Worm (Caenorhabditis elegans): ENCODE data around the gene tag-30.

Gene tag-30

ce11 chrIV:11854777-11855176 is at the start of gene tag-30:
tag-30 (minus strand) TSS chrIV:11855159.
- TF ChIP-seq ztf-4 (tag; optimal IDR thresholded peaks at IDR 0.05) (no peak), elt-2 (tag; optimal IDR thresholded peaks at IDR 0.05) (peak; percentile 43), egl-5 (tag; optimal IDR thresholded peaks at IDR 0.05) (peak; percentile 86), nhr-23 (tag; optimal IDR thresholded peaks at IDR 0.05) (peak; percentile 13), zag-1 (tag; optimal IDR thresholded peaks at IDR 0.05) (no peak), nhr-43 (tag; optimal IDR thresholded peaks at IDR 0.05; ENCODE audit: poor library complexity, severe bottlenecking) (peak; percentile 10), pha-4 (tag; optimal IDR thresholded peaks at IDR 0.05) (peak; percentile 96), snpc-4 (tag; optimal IDR thresholded peaks at IDR 0.05) (peak; percentile 76), egl-27 (tag; optimal IDR thresholded peaks at IDR 0.05) (no peak), lin-15B (tag; optimal IDR thresholded peaks at IDR 0.05) (peak; percentile 72), lin-39 (tag; optimal IDR thresholded peaks at IDR 0.05) (peak; percentile 12), nhr-25 (tag; optimal IDR thresholded peaks at IDR 0.05) (peak; percentile 24)

DNA sequence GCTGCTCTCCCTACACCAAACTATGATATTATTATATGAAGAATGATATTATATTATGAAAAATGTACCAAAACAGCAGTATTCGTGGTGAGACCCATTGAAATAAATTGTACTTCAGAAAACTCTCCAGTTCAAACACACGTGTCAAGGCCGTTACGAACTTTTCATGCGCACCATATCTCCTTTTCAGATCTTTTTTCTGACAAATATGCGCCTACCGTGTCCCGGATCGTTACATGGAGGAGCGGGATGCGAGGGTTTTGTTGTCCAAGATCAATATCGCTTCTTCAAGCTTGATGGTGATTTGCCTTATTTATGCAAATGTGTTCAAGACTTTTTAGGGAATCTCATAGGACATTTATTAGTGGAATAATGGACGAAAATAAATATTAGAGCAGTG is 48.7 kb upstream of the tag-30 start:
- TF ChIP-seq elt-1 (tag; optimal IDR thresholded peaks at IDR 0.05) (peak; percentile 70), ZK546.5 (tag; optimal IDR thresholded peaks at IDR 0.05) (no peak), nhr-43 (tag; optimal IDR thresholded peaks at IDR 0.05; ENCODE audit: poor library complexity, severe bottlenecking) (peak; percentile 61)

- TF ChIP-seq nhr-25 (tag; optimal IDR thresholded peaks at IDR 0.05): peak; percentile 6
- no peak for TF ChIP-seq elt-3 (tag; optimal IDR thresholded peaks at IDR 0.05)
- TF ChIP-seq nfya-1 (tag; optimal IDR thresholded peaks at IDR 0.05; ENCODE audit: insufficient read depth): peak; percentile 2
- no peak for TF ChIP-seq daf-12 (tag; optimal IDR thresholded peaks at IDR 0.05)
- no peak for TF ChIP-seq nhr-12 (tag; optimal IDR thresholded peaks at IDR 0.05)
- TF ChIP-seq lin-39 (tag; optimal IDR thresholded peaks at IDR 0.05): no peak
- no peak for TF ChIP-seq ZK546.5 (tag; optimal IDR thresholded peaks at IDR 0.05)
- no peak for TF ChIP-seq sea-2 (GFP tag; optimal IDR thresholded peaks at IDR 0.05)
- peak; percentile 20 for TF ChIP-seq nhr-23 (tag; optimal IDR thresholded peaks at IDR 0.05)
- no peak for TF ChIP-seq ceh-82 (tag; optimal IDR thresholded peaks at IDR 0.05)
- TF ChIP-seq ztf-11 (tag; optimal IDR thresholded peaks at IDR 0.05): no peak
- no peak for TF ChIP-seq nhr-11 (tag; optimal IDR thresholded peaks at IDR 0.05)
- no peak for TF ChIP-seq pha-4 (tag; optimal IDR thresholded peaks at IDR 0.05)
- TF ChIP-seq nhr-43 (tag; optimal IDR thresholded peaks at IDR 0.05; ENCODE audit: poor library complexity, severe bottlenecking): peak; percentile 82
- TF ChIP-seq zag-1 (tag; optimal IDR thresholded peaks at IDR 0.05): no peak
- no peak for TF ChIP-seq egl-5 (tag; optimal IDR thresholded peaks at IDR 0.05)
- no peak for TF ChIP-seq eor-1 (tag; optimal IDR thresholded peaks at IDR 0.05)
- no peak for TF ChIP-seq fkh-2 (tag; optimal IDR thresholded peaks at IDR 0.05)
- TF ChIP-seq nhr-77 (tag; optimal IDR thresholded peaks at IDR 0.05): no peak
- TF ChIP-seq fos-1 (tag; optimal IDR thresholded peaks at IDR 0.05): no peak
- no peak for TF ChIP-seq aly-2 (tag; optimal IDR thresholded peaks at IDR 0.05)
- TF ChIP-seq nhr-76 (tag; optimal IDR thresholded peaks at IDR 0.05): no peak
Measured at ce11 chrIV:11902832-11903231, 47.9 kb upstream of the tag-30 start.

- TF ChIP-seq nhr-25 (tag; optimal IDR thresholded peaks at IDR 0.05) (peak; percentile 41), elt-3 (tag; optimal IDR thresholded peaks at IDR 0.05) (peak in 1 of 3 experiments; percentile 55), skn-1 (tag; optimal IDR thresholded peaks at IDR 0.05) (no peak), fkh-2 (tag; optimal IDR thresholded peaks at IDR 0.05) (no peak), nhr-23 (tag; optimal IDR thresholded peaks at IDR 0.05) (peak; percentile 36), nhr-43 (tag; optimal IDR thresholded peaks at IDR 0.05; ENCODE audit: poor library complexity, severe bottlenecking) (peak; percentile 94)
Measured at ce11 chrIV:11901215-11901614, 46.3 kb upstream of the tag-30 start.

DNA sequence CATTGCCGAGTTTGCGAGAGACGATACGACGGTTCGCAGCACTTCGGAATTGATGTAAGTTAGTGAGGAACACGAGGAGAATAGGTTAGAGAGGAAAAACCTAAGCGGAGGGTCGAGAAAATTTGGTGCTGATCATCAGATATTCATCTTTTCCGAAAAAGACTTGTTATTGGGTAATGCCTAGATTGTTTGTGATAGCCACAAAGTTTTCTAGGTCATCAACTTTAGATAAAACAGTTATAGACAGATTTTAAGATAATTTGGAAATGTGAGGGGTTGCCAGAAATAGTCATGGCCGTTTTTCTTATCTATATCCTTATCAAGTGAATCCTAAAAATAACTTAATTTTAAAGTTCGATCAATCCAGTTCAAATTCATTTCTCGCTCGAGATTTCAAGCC is 45.4 kb upstream of the tag-30 start:
- TF ChIP-seq nhr-237 (tag; optimal IDR thresholded peaks at IDR 0.05) (no peak), zag-1 (tag; optimal IDR thresholded peaks at IDR 0.05) (no peak), nhr-25 (tag; optimal IDR thresholded peaks at IDR 0.05) (no peak), nhr-12 (tag; optimal IDR thresholded peaks at IDR 0.05) (no peak), mdl-1 (tag; optimal IDR thresholded peaks at IDR 0.05) (no peak), nhr-43 (tag; optimal IDR thresholded peaks at IDR 0.05; ENCODE audit: poor library complexity, severe bottlenecking) (peak; percentile 78), elt-1 (tag; optimal IDR thresholded peaks at IDR 0.05) (peak; percentile 94), nhr-23 (tag; optimal IDR thresholded peaks at IDR 0.05) (peak; percentile 64), ceh-9 (tag; optimal IDR thresholded peaks at IDR 0.05) (no peak)
